Worm (Caenorhabditis elegans) whole organism, mixed stage, embryonic: ENCODE results near the gene rpl-28.

Source experiments
- M03D4.4 ChIP-seq: sonication (generic microtip); optimal IDR thresholded peaks from 2 replicates; lab custom pipeline; 2017; ENCODE audit warnings: mild to moderate bottlenecking, missing genetic modification characterization, missing compliant biosample characterization
- ceh-43 ChIP-seq: fragments of 200-800 bp; sonication (Bioruptor generic); optimal IDR thresholded peaks from 2 replicates; lab custom pipeline; 2018; ENCODE audit warnings: mild to moderate bottlenecking, missing genetic modification characterization, moderate library complexity, missing compliant biosample characterization
- mep-1 ChIP-seq: fragments of 150-350 bp; optimal IDR thresholded peaks from 2 replicates; lab custom pipeline; 2017; ENCODE audit warnings: missing biosample characterization, missing genetic modification reagents, missing genetic modification characterization, inconsistent platforms
- pha-4 ChIP-seq: fragments of 150-350 bp; optimal IDR thresholded peaks from 2 replicates; lab custom pipeline; 2018; ENCODE audit warnings: missing biosample characterization, missing genetic modification reagents, missing genetic modification characterization

- TF ChIP-seq ceh-43 (GFP tag; lab: Kevin White, UChicago) = no peak
- no peak for TF ChIP-seq mep-1 (tag; lab: Kevin White, UChicago)
- no peak for TF ChIP-seq M03D4.4 (tag; lab: Kevin White, UChicago)
- TF ChIP-seq pha-4 (tag; lab: Kevin White, UChicago) = no peak
Observed at ce11 chrV:12683205-12683604, 44.7 kb downstream of the rpl-28 start.
